Worm (Caenorhabditis elegans) whole organism, young adult: ENCODE results near the gene srv-16.
A peak's percentile ranks its signal among the peaks of the same experiment; 100 is the strongest.

Experiments used
- B0336.3 ChIP-seq: fragments of 200-800 bp; sonication (Bioruptor generic); IDR thresholded peaks from 2 replicates; pipeline ENCODE4 v1.3.6; 2022; ENCODE audit warnings: missing genetic modification characterization, missing compliant biosample characterization
- F10E7.11 ChIP-seq: sonication (generic microtip); optimal IDR thresholded peaks from 2 replicates; lab custom pipeline; 2017; ENCODE audit warnings: mild to moderate bottlenecking, missing genetic modification characterization, moderate library complexity, missing compliant biosample characterization
- F37B4.10 ChIP-seq: fragments of 200-800 bp; sonication (Bioruptor generic); IDR thresholded peaks from 2 replicates; pipeline ENCODE4 v1.3.6; 2022; ENCODE audit warnings: missing genetic modification characterization, missing compliant biosample characterization
- F52B5.7 ChIP-seq: sonication (generic microtip); optimal IDR thresholded peaks from 2 replicates; lab custom pipeline; 2016; ENCODE audit warnings: mild to moderate bottlenecking, missing genetic modification characterization, missing compliant biosample characterization
- K12H6.12 ChIP-seq: fragments of 200-800 bp; sonication (Bioruptor generic); optimal IDR thresholded peaks from 2 replicates; lab custom pipeline; 2018; ENCODE audit warnings: mild to moderate bottlenecking, missing genetic modification characterization, missing compliant biosample characterization
- T07F8.4 ChIP-seq: sonication (generic microtip); optimal IDR thresholded peaks from 2 replicates; lab custom pipeline; 2016; ENCODE audit warnings: mild to moderate bottlenecking, missing genetic modification characterization, moderate library complexity, missing compliant biosample characterization
- aptf-3 ChIP-seq: fragments of 200-800 bp; sonication (Bioruptor generic); IDR thresholded peaks from 2 replicates; pipeline ENCODE4 v1.3.6; 2022; ENCODE audit warnings: missing genetic modification characterization, missing compliant biosample characterization
- attf-6 ChIP-seq: fragments of 200-800 bp; sonication (Bioruptor generic); IDR thresholded peaks from 2 replicates; pipeline ENCODE4 v1.3.6; 2022; ENCODE audit warnings: missing genetic modification reagents, missing genetic modification characterization, missing compliant biosample characterization
- ceh-40 ChIP-seq: fragments of 200-800 bp; sonication (Bioruptor generic); IDR thresholded peaks from 2 replicates; pipeline ENCODE4 v1.3.6; 2022; ENCODE audit warnings: missing genetic modification characterization, missing compliant biosample characterization
- ceh-58 ChIP-seq: fragments of 200-800 bp; sonication (Bioruptor generic); IDR thresholded peaks from 2 replicates; pipeline ENCODE4 v1.3.6; 2022; ENCODE audit warnings: missing genetic modification characterization, missing compliant biosample characterization
- dpl-1 ChIP-seq: fragments of 150-350 bp; optimal IDR thresholded peaks from 2 replicates; lab custom pipeline; 2014; ENCODE audit warnings: missing biosample characterization, missing genetic modification reagents, missing genetic modification characterization
- hlh-26 ChIP-seq: fragments of 200-800 bp; sonication (Bioruptor generic); conservative IDR thresholded peaks from 2 replicates; pipeline ENCODE4 v1.3.6; 2022; ENCODE audit warnings: missing genetic modification reagents, missing genetic modification characterization, missing compliant biosample characterization
- lin-35 ChIP-seq, 3 experiments: fragments of 150-350 bp in 2 of 3; sonication (generic microtip) in 1 of 3; optimal IDR thresholded peaks; 2 replicates each; lab custom pipeline; 2014 to 2018; ENCODE audit warnings: missing biosample characterization in 3 of 3, missing genetic modification characterization in 3 of 3, missing genetic modification reagents in 3 of 3
- madf-8 ChIP-seq: fragments of 200-800 bp; sonication (Bioruptor generic); conservative IDR thresholded peaks from 2 replicates; pipeline ENCODE4 v1.3.6; 2022; ENCODE audit warnings: missing genetic modification reagents, missing genetic modification characterization, missing compliant biosample characterization
- mxl-1 ChIP-seq: sonication (generic microtip); optimal IDR thresholded peaks from 2 replicates; lab custom pipeline; 2016; ENCODE audit warnings: missing genetic modification characterization, missing compliant biosample characterization
- nfyb-1 ChIP-seq: fragments of 200-800 bp; sonication (Bioruptor generic); IDR thresholded peaks from 2 replicates; pipeline ENCODE4 v1.3.6; 2022; ENCODE audit warnings: missing genetic modification reagents, missing genetic modification characterization, missing compliant biosample characterization
- repo-1 ChIP-seq: sonication (generic microtip); optimal IDR thresholded peaks from 2 replicates; lab custom pipeline; 2017; ENCODE audit warnings: mild to moderate bottlenecking, missing genetic modification characterization, missing compliant biosample characterization
- rpc-1 ChIP-seq, 2 experiments: fragments of 150-350 bp in 1 of 2; sonication (generic microtip) in 1 of 2; optimal IDR thresholded peaks; 2 replicates each; lab custom pipeline; 2014 to 2018; ENCODE audit warnings: missing biosample characterization in 1 of 2, missing genetic modification characterization in 1 of 2, missing genetic modification reagents in 1 of 2, missing genotype in 1 of 2
- snpc-4 ChIP-seq, 5 experiments: fragments of 150-350 bp in 1 of 5; sonication (generic microtip) in 4 of 5; optimal IDR thresholded peaks; 2 replicates each; lab custom pipeline; 2014 to 2018; ENCODE audit warnings: missing genetic modification characterization in 5 of 5, missing biosample characterization in 3 of 5, antibody characterized with exemption in 2 of 5, mild to moderate bottlenecking in 2 of 5, missing compliant biosample characterization in 2 of 5, missing genotype in 2 of 5, moderate library complexity in 2 of 5, missing genetic modification reagents in 1 of 5
- sptf-2 ChIP-seq: fragments of 200-800 bp; sonication (Bioruptor generic); optimal IDR thresholded peaks from 2 replicates; lab custom pipeline; 2018; ENCODE audit warnings: mild to moderate bottlenecking, missing genetic modification characterization, missing compliant biosample characterization
- tbx-9 ChIP-seq: sonication (generic microtip); optimal IDR thresholded peaks from 2 replicates; lab custom pipeline; 2016; ENCODE audit warnings: borderline replicate concordance, missing genetic modification characterization, inconsistent platforms, missing compliant biosample characterization
- unc-62 ChIP-seq: fragments of 150-350 bp; optimal IDR thresholded peaks from 2 replicates; lab custom pipeline; 2014; ENCODE audit warnings: missing biosample characterization, missing genetic modification reagents, missing genetic modification characterization
- zim-3 ChIP-seq: sonication (generic microtip); optimal IDR thresholded peaks from 2 replicates; lab custom pipeline; 2017; ENCODE audit warnings: mild to moderate bottlenecking, missing genetic modification characterization, moderate library complexity, missing compliant biosample characterization
- ztf-3 ChIP-seq: fragments of 200-800 bp; sonication (Bioruptor generic); optimal IDR thresholded peaks from 2 replicates; lab custom pipeline; 2018; ENCODE audit warnings: mild to moderate bottlenecking, missing genetic modification characterization, missing compliant biosample characterization

The srv-16 gene

DNA sequence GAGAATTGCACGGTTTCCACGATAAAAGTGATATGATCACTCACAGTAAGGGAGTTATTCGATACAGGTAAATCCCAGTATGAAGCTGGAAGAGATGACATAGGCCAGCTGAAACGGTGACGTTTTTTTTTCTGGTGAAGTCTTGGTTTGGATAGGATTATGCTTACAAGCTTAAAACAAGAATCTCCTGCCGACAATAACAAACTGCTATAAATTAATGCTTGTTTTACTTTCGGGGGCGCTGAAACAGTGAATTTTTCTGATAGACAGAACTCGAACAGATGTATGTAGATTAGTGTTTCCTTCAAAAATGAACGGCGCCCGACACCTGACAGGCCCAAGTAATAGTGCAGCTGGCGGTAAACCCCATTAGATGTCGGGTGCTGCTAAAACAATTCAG is at the start of gene srv-16:
Gene srv-16 (minus strand): TSS at position 101 of the 400 bp plus-strand sequence.
- no peak for TF ChIP-seq snpc-4 (GFP tag; optimal IDR thresholded peaks at IDR 0.05; lab: Kevin White, UChicago)
- TF ChIP-seq snpc-4 (tag; optimal IDR thresholded peaks at IDR 0.05; lab: Kevin White, UChicago) = peak in 1 of 4 experiments; percentile 44
- no peak for TF ChIP-seq rpc-1 (optimal IDR thresholded peaks at IDR 0.05; lab: Kevin White, UChicago)
- TF ChIP-seq rpc-1 (tag; optimal IDR thresholded peaks at IDR 0.05; lab: Kevin White, UChicago) = no peak

DNA sequence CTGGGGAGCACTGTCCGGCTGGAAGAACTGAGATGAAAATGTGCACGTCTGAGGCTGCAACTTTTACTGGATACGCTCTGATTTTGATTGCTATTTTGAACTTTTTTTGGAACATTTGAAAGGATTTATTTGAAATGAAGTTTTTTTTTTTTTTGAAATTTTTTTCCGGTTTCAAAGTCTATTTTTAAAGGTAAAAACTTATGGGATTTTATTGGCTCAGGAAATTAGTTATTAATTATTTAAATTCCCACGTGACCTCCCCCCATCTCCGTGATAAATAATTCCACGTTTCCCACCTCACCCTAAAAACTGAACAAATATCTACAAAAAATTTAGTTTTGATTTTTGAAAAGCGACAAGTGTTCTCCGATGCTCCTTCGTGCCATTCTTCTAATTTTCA is 30.6 kb upstream of the srv-16 start, which contains the start of gene Y105C5B.18:
Gene Y105C5B.18 (plus strand): TSS at position 301 of the 400 bp plus-strand sequence.
- TF ChIP-seq F52B5.7 (tag; lab: Kevin White, UChicago) (no peak), aptf-3 (GFP tag; lab: Robert Waterston, UW) (no peak), T07F8.4 (tag; lab: Kevin White, UChicago) (no peak), tbx-9 (tag; lab: Kevin White, UChicago) (no peak), hlh-26 (GFP tag; lab: Robert Waterston, UW) (no peak), mxl-1 (tag; lab: Kevin White, UChicago) (no peak), snpc-4 (GFP tag; optimal IDR thresholded peaks at IDR 0.05; lab: Kevin White, UChicago) (no peak), snpc-4 (tag; optimal IDR thresholded peaks at IDR 0.05; lab: Kevin White, UChicago) (no peak), dpl-1 (GFP tag; lab: Kevin White, UChicago) (no peak), nfyb-1 (GFP tag; lab: Robert Waterston, UW) (no peak), F10E7.11 (tag; lab: Kevin White, UChicago) (no peak), ztf-3 (GFP tag; lab: Kevin White, UChicago) (no peak), sptf-2 (GFP tag; lab: Kevin White, UChicago) (no peak)

DNA sequence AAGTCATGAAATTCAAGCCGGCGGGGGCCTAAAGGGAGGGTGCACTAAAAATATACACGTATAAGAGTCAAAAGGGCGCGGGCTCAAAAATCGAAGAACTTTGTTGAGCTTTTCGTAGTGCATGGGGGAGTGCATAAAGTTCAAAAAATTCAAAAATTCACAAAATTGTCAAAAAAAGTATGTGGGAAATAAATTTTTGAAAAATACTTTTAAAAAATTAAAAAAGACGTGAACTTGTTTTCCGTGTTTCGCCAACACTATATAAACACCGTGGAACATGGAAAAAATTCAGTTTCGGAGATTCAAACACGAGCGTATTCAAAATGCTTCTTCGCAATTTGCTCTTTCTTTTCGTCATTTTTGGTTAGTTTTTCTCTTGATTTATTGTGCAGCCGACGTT is 29.1 kb upstream of the srv-16 start, which contains the start of gene Y105C5B.17:
Gene Y105C5B.17 (plus strand): TSS at position 301 of the 400 bp plus-strand sequence.
- TF ChIP-seq unc-62 (GFP tag; lab: Kevin White, UChicago) (no peak), B0336.3 (GFP tag; lab: Robert Waterston, UW) (no peak), repo-1 (tag; lab: Kevin White, UChicago) (no peak), K12H6.12 (no peak), snpc-4 (GFP tag; optimal IDR thresholded peaks at IDR 0.05; lab: Kevin White, UChicago) (no peak), snpc-4 (tag; optimal IDR thresholded peaks at IDR 0.05; lab: Kevin White, UChicago) (peak in 1 of 4 experiments; percentile 8), ceh-40 (GFP tag; lab: Robert Waterston, UW) (no peak)

DNA sequence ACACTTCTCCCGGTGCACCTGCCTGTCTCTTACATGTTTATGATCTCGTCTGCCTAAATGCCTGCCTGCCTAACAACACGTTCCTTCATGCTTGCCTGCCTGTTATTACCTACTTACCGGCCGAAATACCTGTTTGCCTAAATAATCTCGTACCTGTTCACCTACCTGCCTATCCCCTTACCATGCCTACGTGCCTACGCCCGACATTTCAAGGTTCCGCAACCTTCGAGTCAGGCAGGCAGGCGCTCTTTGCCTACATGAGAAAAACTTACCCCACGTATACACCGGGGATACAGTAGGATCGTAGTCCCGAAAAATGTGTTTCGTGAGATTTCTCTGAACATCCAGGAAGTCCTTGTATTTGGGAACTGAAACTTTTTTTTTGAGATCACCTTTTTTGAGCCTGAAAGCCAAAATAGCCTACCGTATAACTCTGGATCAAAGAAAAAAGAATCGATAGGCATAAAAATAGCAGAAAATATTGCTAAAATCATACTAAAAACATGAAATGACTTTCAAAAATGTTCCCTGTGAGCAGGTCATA is 28.6 kb upstream of the srv-16 start, which contains the start of gene lgc-19:
Gene lgc-19 (minus strand): TSS at position 494 of the 544 bp plus-strand sequence.
- no peak for TF ChIP-seq attf-6 (GFP tag; lab: Robert Waterston, UW)
- TF ChIP-seq F37B4.10 = 0 out of 2 replicates have a peak, but pooled peaks have one; percentile 73

- TF ChIP-seq ceh-58 = no peak
- peak; percentile 61; the same call in 1 of the 2 replicates for TF ChIP-seq attf-6 (GFP tag; lab: Robert Waterston, UW)
- no peak for TF ChIP-seq snpc-4 (GFP tag; optimal IDR thresholded peaks at IDR 0.05; lab: Kevin White, UChicago)
- peak in 1 of 4 experiments; percentile 55 for TF ChIP-seq snpc-4 (tag; optimal IDR thresholded peaks at IDR 0.05; lab: Kevin White, UChicago)
Observed at ce11 chrIV:15961069-15961468, 27.4 kb upstream of the srv-16 start.

ce11 chrIV:15955349-15955748 is 21.6 kb upstream of the srv-16 start:
- TF ChIP-seq hlh-26 (GFP tag; lab: Robert Waterston, UW) (no peak), lin-35 (GFP tag; optimal IDR thresholded peaks at IDR 0.05; lab: Kevin White, UChicago) (no peak), zim-3 (no peak), madf-8 (GFP tag; lab: Robert Waterston, UW) (no peak), snpc-4 (GFP tag; optimal IDR thresholded peaks at IDR 0.05; lab: Kevin White, UChicago) (no peak), snpc-4 (tag; optimal IDR thresholded peaks at IDR 0.05; lab: Kevin White, UChicago) (peak in 2 of 4 experiments; percentile 13 to 64), attf-6 (GFP tag; lab: Robert Waterston, UW) (peak; percentile 77)
